Worm (Caenorhabditis elegans) whole organism, L4/young adult: ENCODE measurements around the gene nmad-1.

Experiments
- W03F9.2 ChIP-seq: fragments of 150-350 bp; optimal IDR thresholded peaks from 2 replicates; lab custom pipeline; 2014; ENCODE audit warnings: missing biosample characterization, missing genetic modification characterization
- dao-5 ChIP-seq: sonication (generic microtip); optimal IDR thresholded peaks from 2 replicates; lab custom pipeline; 2016; ENCODE audit warnings: missing genotype, missing genetic modification characterization, moderate library complexity, missing compliant biosample characterization
- him-1 ChIP-seq: sonication (generic microtip); optimal IDR thresholded peaks from 2 replicates; lab custom pipeline; 2016; ENCODE audit warnings: missing genotype, missing genetic modification reagents, missing genetic modification characterization, missing compliant biosample characterization

DNA sequence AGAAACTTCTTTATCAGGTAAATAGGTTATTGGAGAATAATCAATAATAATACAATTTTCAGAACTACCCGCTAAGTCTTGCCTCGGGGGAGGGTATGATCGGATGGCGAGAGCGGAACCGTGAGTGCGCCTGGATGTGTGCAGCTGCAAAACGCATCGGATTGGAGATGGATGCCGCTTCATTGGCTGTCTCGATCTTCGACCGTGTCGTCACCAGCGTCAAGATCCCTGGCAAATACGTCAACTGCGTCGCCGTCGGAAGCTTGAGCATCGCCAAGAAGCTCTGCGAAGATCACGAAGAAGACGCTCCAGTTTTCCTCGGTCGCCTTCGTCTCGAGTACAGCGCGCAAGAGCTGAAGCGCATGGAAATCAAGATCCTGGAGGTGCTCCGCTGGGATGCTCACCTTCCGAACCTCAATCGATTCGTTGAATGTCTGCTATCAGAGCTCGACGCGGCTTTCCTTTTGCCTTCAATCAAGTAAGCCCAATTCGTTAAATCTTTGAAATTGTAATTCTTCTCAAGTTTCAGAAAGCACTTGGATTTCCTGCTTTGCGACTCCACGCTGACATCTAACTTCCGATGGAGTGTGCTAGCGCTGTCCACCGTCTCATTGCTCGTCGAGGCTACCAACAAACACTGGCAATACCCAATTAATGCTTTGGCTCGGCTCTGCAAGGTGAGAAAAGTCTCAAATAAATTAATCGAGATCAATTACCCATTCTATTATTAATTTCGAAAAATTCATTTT lies 49.8 kb downstream of the nmad-1 start:
- TF ChIP-seq W03F9.2 (no peak), dao-5 (tag; lab: Kevin White, UChicago) (no peak), him-1 (tag; lab: Kevin White, UChicago) (no peak)
